Worm (Caenorhabditis elegans): ENCODE data around the gene C50C3.5.

ce11 chrIII:8161238-8161637, 17.8 kb upstream of the C50C3.5 start, which contains the start of gene inpp-5K:
- TF ChIP-seq dao-5 (tag; optimal IDR thresholded peaks at IDR 0.05): no peak
- TF ChIP-seq him-1 (tag; optimal IDR thresholded peaks at IDR 0.05): no peak
- TF ChIP-seq W03F9.2 (tag; optimal IDR thresholded peaks at IDR 0.05): no peak

All from whole organism, L4/young adult.